Fruit fly (Drosophila melanogaster): ENCODE data around the gene CG3558.

Gene CG3558

dm6 chr2L:2999113-2999512 lies 6.4 kb downstream of the CG3558 start, which contains the start of gene Ccdc85 (continued):
- peak; percentile 93 for TF ChIP-seq Med (GFP tag)
- peak; percentile 30 for TF ChIP-seq Sin3A (optimal IDR thresholded peaks at IDR 0.05)
- no peak for TF ChIP-seq D19B (GFP tag; optimal IDR thresholded peaks at IDR 0.05)
- TF ChIP-seq CG18619 (GFP tag; optimal IDR thresholded peaks at IDR 0.05) = no peak
- no peak for TF ChIP-seq CG8388 (GFP tag; optimal IDR thresholded peaks at IDR 0.05)
- TF ChIP-seq pzg (GFP tag; optimal IDR thresholded peaks at IDR 0.05) = peak; percentile 80
- TF ChIP-seq CG16779 (GFP tag; IDR thresholded peaks at IDR 0.05) = peak; percentile 64; the same call in 1 of the 2 replicates
- peak; percentile 35 for TF ChIP-seq PHDP (tag; optimal IDR thresholded peaks at IDR 0.05)
- TF ChIP-seq CG2712 (tag; optimal IDR thresholded peaks at IDR 0.05) = peak; percentile 51
- TF ChIP-seq CG31365 (tag; optimal IDR thresholded peaks at IDR 0.05) = no peak
- TF ChIP-seq gfzf (GFP tag; optimal IDR thresholded peaks at IDR 0.05) = peak; percentile 24
- TF ChIP-seq HLHmδ (GFP tag; optimal IDR thresholded peaks at IDR 0.05) = peak; percentile 44
- no peak for TF ChIP-seq CG1529 (GFP tag; optimal IDR thresholded peaks at IDR 0.05)
- no peak for TF ChIP-seq Ets65A (GFP tag)
- no peak for TF ChIP-seq Doc2 (GFP tag; IDR thresholded peaks at IDR 0.05)
- peak; percentile 98 for TF ChIP-seq chinmo (GFP tag; IDR thresholded peaks at IDR 0.05; ENCODE audit: partially characterized antibody)
- no peak for TF ChIP-seq z (GFP tag; IDR thresholded peaks at IDR 0.05)
- TF ChIP-seq CG9609 (GFP tag; optimal IDR thresholded peaks at IDR 0.05) = no peak
- TF ChIP-seq CG4730 (GFP tag; IDR thresholded peaks at IDR 0.05) = no peak
- peak; percentile 70; the same call in 1 of the 3 replicates for TF ChIP-seq CG34422 (GFP tag; IDR thresholded peaks at IDR 0.05)
- 0 out of 2 replicates have a peak, but pooled peaks have one; percentile 28 for TF ChIP-seq CG3847 (GFP tag; IDR thresholded peaks at IDR 0.05)
- peak; percentile 97 for TF ChIP-seq CG34224 (GFP tag; IDR thresholded peaks at IDR 0.05; ENCODE audit: partially characterized antibody)
- no peak for TF ChIP-seq luna (GFP tag; optimal IDR thresholded peaks at IDR 0.05)
- TF ChIP-seq BtbVII (GFP tag; optimal IDR thresholded peaks at IDR 0.05) = peak; percentile 15
- TF ChIP-seq trem (tag; optimal IDR thresholded peaks at IDR 0.05) = peak; percentile 83
- peak; percentile 44 for TF ChIP-seq CG17829 (tag; optimal IDR thresholded peaks at IDR 0.05)
- peak; percentile 41 for TF ChIP-seq CG14710 (tag; optimal IDR thresholded peaks at IDR 0.05)
- peak; percentile 12 for TF ChIP-seq lbe (GFP tag; optimal IDR thresholded peaks at IDR 0.05)
- TF ChIP-seq MBD-R2 (GFP tag; IDR thresholded peaks at IDR 0.05) = peak; percentile 36; the same call in 1 of the 2 replicates
- TF ChIP-seq Elba2 (GFP tag; optimal IDR thresholded peaks at IDR 0.05) = no peak
- TF ChIP-seq h (optimal IDR thresholded peaks at IDR 0.05) = no peak
- 0 out of 2 replicates have a peak, but pooled peaks have one; percentile 7 for TF ChIP-seq Nf-YA (GFP tag; IDR thresholded peaks at IDR 0.05)
- peak; percentile 43 for TF ChIP-seq CG17186 (GFP tag; optimal IDR thresholded peaks at IDR 0.05)
- no peak for TF ChIP-seq wdn (GFP tag; IDR thresholded peaks at IDR 0.05)
- TF ChIP-seq CG32532 (GFP tag; IDR thresholded peaks at IDR 0.05) = peak; percentile 20; the same call in 1 of the 2 replicates
- TF ChIP-seq YL-1 (GFP tag; optimal IDR thresholded peaks at IDR 0.05) = peak; percentile 28
- peak; percentile 99 for TF ChIP-seq bbx (GFP tag; IDR thresholded peaks at IDR 0.05; ENCODE audit: partially characterized antibody)
- peak; percentile 98 for TF ChIP-seq zen2 (GFP tag; IDR thresholded peaks at IDR 0.05; ENCODE audit: partially characterized antibody)
- TF ChIP-seq sens (GFP tag) = peak; percentile 78
- peak; percentile 36 for TF ChIP-seq MESR4 (GFP tag; optimal IDR thresholded peaks at IDR 0.05)
- TF ChIP-seq row (GFP tag; IDR thresholded peaks at IDR 0.05) = peak; percentile 21; the same call in 1 of the 3 replicates
- TF ChIP-seq CG10267 (tag; optimal IDR thresholded peaks at IDR 0.05) = peak; percentile 51
- TF ChIP-seq vvl (GFP tag; IDR thresholded peaks at IDR 0.05) = peak; percentile 70
- no peak for TF ChIP-seq CG12236 (GFP tag; optimal IDR thresholded peaks at IDR 0.05)
- TF ChIP-seq Dip3 (GFP tag; optimal IDR thresholded peaks at IDR 0.05) = no peak
- TF ChIP-seq Sry-β (GFP tag; optimal IDR thresholded peaks at IDR 0.05) = peak; percentile 3
- TF ChIP-seq CG3995 (GFP tag; optimal IDR thresholded peaks at IDR 0.05) = peak; percentile 93
- peak; percentile 94 for TF ChIP-seq Jarid2 (GFP tag; optimal IDR thresholded peaks at IDR 0.05)
- TF ChIP-seq Meics (GFP tag; optimal IDR thresholded peaks at IDR 0.05) = no peak
- peak; percentile 10; the same call in 1 of the 2 replicates for TF ChIP-seq onecut (GFP tag; IDR thresholded peaks at IDR 0.05)
- TF ChIP-seq CG12391 (tag; optimal IDR thresholded peaks at IDR 0.05) = peak; percentile 24
